Worm (Caenorhabditis elegans) whole organism, young adult: Measurements from ENCODE around the gene nlp-1.
A peak's percentile ranks its signal among the peaks of the same experiment; 100 is the strongest.

ENCODE experiments used
- Y95B8A.8 ChIP-seq: fragments of 200-800 bp; sonication (Bioruptor generic); IDR thresholded peaks from 2 replicates; pipeline ENCODE4 v1.3.6; 2022; ENCODE audit warnings: missing genetic modification reagents, missing genetic modification characterization, missing compliant biosample characterization
- atf-7 ChIP-seq: sonication (generic microtip); optimal IDR thresholded peaks from 2 replicates; lab custom pipeline; 2017; ENCODE audit warnings: mild to moderate bottlenecking, missing genetic modification characterization, missing compliant biosample characterization
- bed-2 ChIP-seq: fragments of 200-800 bp; sonication (Bioruptor generic); IDR thresholded peaks from 2 replicates; pipeline ENCODE4 v1.3.6; 2022; ENCODE audit warnings: missing genetic modification reagents, missing genetic modification characterization, missing compliant biosample characterization
- cebp-2 ChIP-seq: fragments of 200-800 bp; sonication (Bioruptor generic); IDR thresholded peaks from 2 replicates; pipeline ENCODE4 v1.3.6; 2022; ENCODE audit warnings: missing genetic modification characterization, missing compliant biosample characterization
- efl-1 ChIP-seq: fragments of 150-350 bp; optimal IDR thresholded peaks from 2 replicates; lab custom pipeline; 2014; ENCODE audit warnings: missing biosample characterization, missing genetic modification reagents, missing genetic modification characterization
- egl-44 ChIP-seq: fragments of 200-800 bp; sonication (Bioruptor generic); IDR thresholded peaks from 2 replicates; pipeline ENCODE4 v1.3.6; 2022; ENCODE audit warnings: missing genetic modification reagents, missing genetic modification characterization, missing compliant biosample characterization
- egrh-3 ChIP-seq: fragments of 200-800 bp; sonication (Bioruptor generic); IDR thresholded peaks from 2 replicates; pipeline ENCODE4 v1.3.6; 2022; ENCODE audit warnings: missing genetic modification reagents, missing genetic modification characterization, missing compliant biosample characterization
- gei-17 ChIP-seq: fragments of 200-800 bp; sonication (Bioruptor generic); optimal IDR thresholded peaks from 2 replicates; lab custom pipeline; 2018; ENCODE audit warnings: mild to moderate bottlenecking, missing genetic modification characterization, missing compliant biosample characterization
- hlh-12 ChIP-seq: sonication (generic microtip); optimal IDR thresholded peaks from 2 replicates; lab custom pipeline; 2016; ENCODE audit warnings: missing genetic modification characterization, missing compliant biosample characterization
- hlh-26 ChIP-seq: fragments of 200-800 bp; sonication (Bioruptor generic); conservative IDR thresholded peaks from 2 replicates; pipeline ENCODE4 v1.3.6; 2022; ENCODE audit warnings: missing genetic modification reagents, missing genetic modification characterization, missing compliant biosample characterization
- hsf-1 ChIP-seq: fragments of 200-800 bp; sonication (Bioruptor generic); IDR thresholded peaks from 2 replicates; pipeline ENCODE4 v1.3.6; 2022; ENCODE audit warnings: missing genetic modification reagents, missing genetic modification characterization, missing compliant biosample characterization
- let-607 ChIP-seq, 2 experiments: fragments of 200-800 bp in 1 of 2; sonication (Bioruptor generic) in 1 of 2; sonication (generic microtip) in 1 of 2; optimal IDR thresholded peaks; 2 replicates each; lab custom pipeline; 2016 to 2018; ENCODE audit warnings: mild to moderate bottlenecking in 2 of 2, missing compliant biosample characterization in 2 of 2, missing genetic modification characterization in 2 of 2, moderate library complexity in 2 of 2, missing genotype in 1 of 2
- lin-35 ChIP-seq, 3 experiments: fragments of 150-350 bp in 2 of 3; sonication (generic microtip) in 1 of 3; optimal IDR thresholded peaks; 2 replicates each; lab custom pipeline; 2014 to 2018; ENCODE audit warnings: missing biosample characterization in 3 of 3, missing genetic modification characterization in 3 of 3, missing genetic modification reagents in 3 of 3
- lsl-1 ChIP-seq: fragments of 200-800 bp; sonication (Bioruptor generic); optimal IDR thresholded peaks from 2 replicates; lab custom pipeline; 2018; ENCODE audit warnings: mild to moderate bottlenecking, missing genetic modification characterization, moderate library complexity, missing compliant biosample characterization
- mxl-1 ChIP-seq: sonication (generic microtip); optimal IDR thresholded peaks from 2 replicates; lab custom pipeline; 2016; ENCODE audit warnings: missing genetic modification characterization, missing compliant biosample characterization
- nhr-27 ChIP-seq: fragments of 200-800 bp; sonication (Bioruptor generic); optimal IDR thresholded peaks from 2 replicates; lab custom pipeline; 2018; ENCODE audit warnings: mild to moderate bottlenecking, missing genetic modification characterization, moderate library complexity, missing compliant biosample characterization
- nhr-80 ChIP-seq: sonication (generic microtip); optimal IDR thresholded peaks from 2 replicates; lab custom pipeline; 2016; ENCODE audit warnings: missing genetic modification characterization, missing compliant biosample characterization
- zfh-2 ChIP-seq: fragments of 200-800 bp; sonication (Bioruptor generic); conservative IDR thresholded peaks from 2 replicates; pipeline ENCODE4 v1.3.6; 2022; ENCODE audit warnings: missing genetic modification reagents, missing genetic modification characterization, missing compliant biosample characterization
- ztf-22 ChIP-seq: fragments of 200-800 bp; sonication (Bioruptor generic); optimal IDR thresholded peaks from 2 replicates; lab custom pipeline; 2018; ENCODE audit warnings: mild to moderate bottlenecking, missing genetic modification characterization, moderate library complexity, missing compliant biosample characterization
- ztf-3 ChIP-seq: fragments of 200-800 bp; sonication (Bioruptor generic); optimal IDR thresholded peaks from 2 replicates; lab custom pipeline; 2018; ENCODE audit warnings: mild to moderate bottlenecking, missing genetic modification characterization, missing compliant biosample characterization

The nlp-1 gene

ce11 chrX:3768717-3769116 is 41.3 kb downstream of the nlp-1 start, which contains the start of gene F47B7.5:
Gene F47B7.5, minus strand, starts transcription at chrX:3768817.
- no peak for TF ChIP-seq nhr-27
- TF ChIP-seq efl-1 (GFP tag; lab: Kevin White, UChicago): no peak
- no peak for TF ChIP-seq gei-17 (GFP tag; lab: Kevin White, UChicago)
- TF ChIP-seq let-607 (tag; optimal IDR thresholded peaks at IDR 0.05; lab: Kevin White, UChicago): no peak
- no peak for TF ChIP-seq nhr-80
- no peak for TF ChIP-seq hsf-1 (GFP tag; lab: Robert Waterston, UW)
- no peak for TF ChIP-seq egrh-3 (GFP tag; lab: Robert Waterston, UW)
- TF ChIP-seq egl-44 (GFP tag; lab: Robert Waterston, UW): no peak
- no peak for TF ChIP-seq bed-2
- no peak for TF ChIP-seq zfh-2
- no peak for TF ChIP-seq atf-7 (tag; lab: Kevin White, UChicago)
- no peak for TF ChIP-seq lin-35 (GFP tag; optimal IDR thresholded peaks at IDR 0.05; lab: Kevin White, UChicago)
- TF ChIP-seq ztf-3 (GFP tag; lab: Kevin White, UChicago): no peak

- no peak for TF ChIP-seq cebp-2 (GFP tag; lab: Robert Waterston, UW)
- peak; percentile 85 to 91 for TF ChIP-seq let-607 (tag; optimal IDR thresholded peaks at IDR 0.05; lab: Kevin White, UChicago)
Observed at ce11 chrX:3772405-3772804, 45.0 kb downstream of the nlp-1 start, which contains the start of gene F47B7.2. Gene F47B7.2, plus strand, starts transcription at chrX:3772762.

- no peak for TF ChIP-seq atf-7 (tag; lab: Kevin White, UChicago)
- no peak for TF ChIP-seq hlh-12 (tag; lab: Kevin White, UChicago)
- no peak for TF ChIP-seq lin-35 (GFP tag; optimal IDR thresholded peaks at IDR 0.05; lab: Kevin White, UChicago)
- no peak for TF ChIP-seq lsl-1 (GFP tag; lab: Kevin White, UChicago)
- TF ChIP-seq Y95B8A.8: no peak
- TF ChIP-seq hlh-26 (GFP tag; lab: Robert Waterston, UW): no peak
- TF ChIP-seq ztf-22 (GFP tag; lab: Kevin White, UChicago): no peak
- TF ChIP-seq mxl-1: no peak
Observed at ce11 chrX:3773233-3773632, 45.9 kb downstream of the nlp-1 start.
